Worm (Caenorhabditis elegans) whole organism, late embryonic: ENCODE measurements around the gene C35A11.2.

Experiments used
- che-1 ChIP-seq: sonication (generic microtip); optimal IDR thresholded peaks from 2 replicates; lab custom pipeline; 2016; ENCODE audit warnings: mild to moderate bottlenecking, missing genetic modification characterization, missing compliant biosample characterization
- fkh-10 ChIP-seq: fragments of 150-350 bp; optimal IDR thresholded peaks from 2 replicates; lab custom pipeline; 2014; ENCODE audit warnings: missing biosample characterization, missing genetic modification reagents, missing genetic modification characterization
- nfya-1 ChIP-seq: sonication (generic microtip); optimal IDR thresholded peaks from 2 replicates; lab custom pipeline; 2017; ENCODE audit warnings: missing genetic modification characterization, mild to moderate bottlenecking, missing compliant biosample characterization, antibody characterized with exemption, moderate library complexity
- pha-4 ChIP-seq: fragments of 150-350 bp; optimal IDR thresholded peaks from 2 replicates; lab custom pipeline; 2018; ENCODE audit warnings: missing biosample characterization, missing genetic modification reagents, missing genetic modification characterization
- ztf-16 ChIP-seq: sonication (generic microtip); optimal IDR thresholded peaks from 2 replicates; lab custom pipeline; 2017; ENCODE audit warnings: missing genetic modification characterization, missing compliant biosample characterization

ce11 chrV:5349471-5349870, 36.6 kb upstream of the C35A11.2 start, which contains the start of gene T09D3.3:
- TF ChIP-seq pha-4 (tag; lab: Kevin White, UChicago) (no peak), ztf-16 (tag; lab: Kevin White, UChicago) (no peak), che-1 (no peak), fkh-10 (GFP tag; lab: Kevin White, UChicago) (no peak), nfya-1 (no peak)
